Worm (Caenorhabditis elegans): ENCODE results near the gene clec-260.

ce11 chrV:19936945-19937344 is 49.2 kb downstream of the clec-260 start:
- no peak for TF ChIP-seq elt-4 (tag; optimal IDR thresholded peaks at IDR 0.05)
- no peak for TF ChIP-seq rnt-1 (tag; optimal IDR thresholded peaks at IDR 0.05)
- no peak for TF ChIP-seq ceh-31 (tag; optimal IDR thresholded peaks at IDR 0.05)
